Fruit fly (Drosophila melanogaster): ENCODE measurements around the gene hiw.

Gene hiw

dm6 chrX:15084580-15085138 is 21.4 kb upstream of the hiw start, which contains the start of gene Cox17 (continued):
- TF ChIP-seq ac (GFP tag; optimal IDR thresholded peaks at IDR 0.05) (no peak), bigmax (GFP tag; optimal IDR thresholded peaks at IDR 0.05) (no peak), CG32532 (GFP tag; IDR thresholded peaks at IDR 0.05) (peak; percentile 72), Atf3 (GFP tag; optimal IDR thresholded peaks at IDR 0.05) (peak; percentile 48), CG14860 (GFP tag; IDR thresholded peaks at IDR 0.05; ENCODE audit: partially characterized antibody) (peak; percentile 52; the same call in 2 of the 3 replicates), CG5953 (GFP tag; IDR thresholded peaks at IDR 0.05) (no peak), CG32772 (GFP tag; IDR thresholded peaks at IDR 0.05) (peak; percentile 60; the same call in 1 of the 2 replicates), so (GFP tag; IDR thresholded peaks at IDR 0.05) (peak; percentile 32; the same call in 1 of the 3 replicates), CG6813 (GFP tag; optimal IDR thresholded peaks at IDR 0.05) (peak; percentile 16), gce (GFP tag; IDR thresholded peaks at IDR 0.05) (no peak), CG11456 (GFP tag; IDR thresholded peaks at IDR 0.05) (peak; percentile 75; the same call in 2 of the 3 replicates), CG15696 (tag; optimal IDR thresholded peaks at IDR 0.05) (peak; percentile 77), CG15011 (GFP tag; optimal IDR thresholded peaks at IDR 0.05) (peak; percentile 78), esg (GFP tag; conservative IDR thresholded peaks at IDR 0.05) (peak; percentile 61), CG14050 (GFP tag; IDR thresholded peaks at IDR 0.05) (peak; percentile 45; the same call in 2 of the 3 replicates), bbx (GFP tag; IDR thresholded peaks at IDR 0.05; ENCODE audit: partially characterized antibody) (peak; percentile 58), CG8290 (GFP tag; optimal IDR thresholded peaks at IDR 0.05) (peak; percentile 86), CG8290 (tag; optimal IDR thresholded peaks at IDR 0.05) (peak; percentile 64 to 78), Elba2 (GFP tag; optimal IDR thresholded peaks at IDR 0.05) (no peak), CG10274 (GFP tag; optimal IDR thresholded peaks at IDR 0.05) (peak; percentile 55), aop (GFP tag; IDR thresholded peaks at IDR 0.05) (no peak), Dek (tag; optimal IDR thresholded peaks at IDR 0.05) (peak; percentile 72), Adf1 (GFP tag; IDR thresholded peaks at IDR 0.05) (no peak), CG11695 (GFP tag; IDR thresholded peaks at IDR 0.05) (peak; percentile 71; the same call in 2 of the 3 replicates), CG30020 (tag; optimal IDR thresholded peaks at IDR 0.05) (peak; percentile 67), tx (GFP tag; optimal IDR thresholded peaks at IDR 0.05) (peak; percentile 68), ttk (GFP tag; IDR thresholded peaks at IDR 0.05) (peak; percentile 40; the same call in 1 of the 2 replicates), Doc3 (GFP tag; IDR thresholded peaks at IDR 0.05; ENCODE audit: partially characterized antibody) (peak; percentile 75), gfzf (GFP tag; optimal IDR thresholded peaks at IDR 0.05) (no peak), CG16815 (GFP tag; optimal IDR thresholded peaks at IDR 0.05) (peak; percentile 83), croc (GFP tag; conservative IDR thresholded peaks at IDR 0.05) (peak; percentile 48), Trl (optimal IDR thresholded peaks at IDR 0.05) (no peak), Trl (GFP tag; optimal IDR thresholded peaks at IDR 0.05) (peak; percentile 48), CG1602 (GFP tag; optimal IDR thresholded peaks at IDR 0.05) (peak; percentile 77), CG8089 (GFP tag; optimal IDR thresholded peaks at IDR 0.05) (peak; percentile 66), Fer1 (GFP tag; optimal IDR thresholded peaks at IDR 0.05) (peak; percentile 76), Hr39 (optimal IDR thresholded peaks at IDR 0.05) (no peak), Deaf1 (tag; optimal IDR thresholded peaks at IDR 0.05) (peak; percentile 65), sisA (GFP tag; IDR thresholded peaks at IDR 0.05) (peak; percentile 69), Optix (GFP tag; IDR thresholded peaks at IDR 0.05) (peak; percentile 44; the same call in 1 of the 3 replicates), Mad (GFP tag; optimal IDR thresholded peaks at IDR 0.05) (peak; percentile 72), H2.0 (GFP tag; IDR thresholded peaks at IDR 0.05) (peak; percentile 15; the same call in 1 of the 2 replicates), CG12219 (GFP tag; optimal IDR thresholded peaks at IDR 0.05) (peak; percentile 49), peb (GFP tag; IDR thresholded peaks at IDR 0.05) (no peak), CG10209 (GFP tag; optimal IDR thresholded peaks at IDR 0.05) (peak; percentile 86), B-H1 (GFP tag; IDR thresholded peaks at IDR 0.05) (peak; percentile 53; the same call in 2 of the 3 replicates), CG3407 (GFP tag; optimal IDR thresholded peaks at IDR 0.05) (peak; percentile 68), mam (GFP tag; optimal IDR thresholded peaks at IDR 0.05) (peak; percentile 78), sug (tag; optimal IDR thresholded peaks at IDR 0.05) (peak; percentile 84), CG13123 (GFP tag; optimal IDR thresholded peaks at IDR 0.05) (peak; percentile 65), CG7839 (tag; optimal IDR thresholded peaks at IDR 0.05) (peak; percentile 84)
